Worm (Caenorhabditis elegans): ENCODE data around the gene Y25C1A.13.

Gene Y25C1A.13

DNA sequence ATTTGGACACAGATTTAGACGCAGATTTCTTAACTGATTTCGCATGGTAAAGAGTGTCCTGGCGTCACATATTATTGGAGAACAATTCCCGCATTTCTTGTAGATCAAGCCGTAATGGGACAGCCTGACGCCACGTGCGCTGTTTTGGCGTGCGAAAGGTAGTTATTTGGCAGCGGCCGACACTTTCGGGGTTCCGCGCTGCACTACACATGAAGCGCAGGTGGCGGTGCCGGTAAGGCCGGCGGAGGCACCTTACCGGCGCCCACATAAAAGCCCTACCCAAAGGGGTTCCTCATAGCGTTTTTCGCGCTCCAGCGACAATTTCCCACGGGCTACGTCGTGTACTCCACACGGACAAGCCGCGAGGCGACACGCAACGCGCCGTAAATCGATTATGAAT is 948 bp downstream of the Y25C1A.13 start (continued):
- no peak for TF ChIP-seq T26A5.8 (tag; optimal IDR thresholded peaks at IDR 0.05)
- no peak for TF ChIP-seq C17E4.6 (GFP tag; IDR thresholded peaks at IDR 0.05)
- TF ChIP-seq die-1 (tag; optimal IDR thresholded peaks at IDR 0.05), result no peak
- no peak for TF ChIP-seq hsf-1 (GFP tag; IDR thresholded peaks at IDR 0.05)
- TF ChIP-seq nhr-90 (tag; optimal IDR thresholded peaks at IDR 0.05), result no peak
- TF ChIP-seq attf-3 (GFP tag; conservative IDR thresholded peaks at IDR 0.05), result 0 out of 2 replicates have a peak, but pooled peaks have one; percentile 7
- TF ChIP-seq snpc-1.1 (tag; optimal IDR thresholded peaks at IDR 0.05; ENCODE audit: insufficient read depth), result peak; percentile 60
- no peak for TF ChIP-seq egl-44 (GFP tag; IDR thresholded peaks at IDR 0.05)
- TF ChIP-seq tbp1 (GFP tag; optimal IDR thresholded peaks at IDR 0.05), result no peak
- peak; percentile 10; the same call in 1 of the 2 replicates for TF ChIP-seq hmg-1.2 (GFP tag; IDR thresholded peaks at IDR 0.05)
- no peak for TF ChIP-seq madf-10 (tag; optimal IDR thresholded peaks at IDR 0.05)
- no peak for TF ChIP-seq ZK185.1 (tag; optimal IDR thresholded peaks at IDR 0.05; ENCODE audit: poor library complexity, severe bottlenecking)
- no peak for TF ChIP-seq nfya-2 (GFP tag; IDR thresholded peaks at IDR 0.05)
- TF ChIP-seq him-1 (tag; optimal IDR thresholded peaks at IDR 0.05), result no peak
- no peak for TF ChIP-seq pbrm-1 (GFP tag; IDR thresholded peaks at IDR 0.05)
- no peak for TF ChIP-seq lir-1 (GFP tag; conservative IDR thresholded peaks at IDR 0.05)
- TF ChIP-seq rcor-1 (GFP tag; IDR thresholded peaks at IDR 0.05), result no peak

DNA sequence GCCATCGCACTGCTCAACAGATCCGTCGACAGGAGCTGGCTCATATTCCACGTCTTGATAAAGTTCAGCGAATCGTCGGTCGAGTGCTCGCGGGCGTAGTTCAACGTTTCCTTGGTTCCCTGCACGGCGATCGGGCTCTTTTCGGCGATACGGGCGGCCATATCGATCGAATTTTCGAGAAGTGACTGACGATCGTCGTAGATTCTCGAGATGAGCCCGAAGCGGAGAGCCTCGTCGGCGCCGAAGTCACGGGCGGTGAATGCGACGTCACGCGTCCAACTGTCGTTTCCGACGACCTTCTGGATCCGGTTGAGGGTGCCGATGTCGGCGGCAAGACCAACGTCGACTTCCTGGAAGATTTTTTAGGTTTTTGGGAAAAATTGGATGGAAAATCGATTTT is 1.5 kb downstream of the Y25C1A.13 start:
- TF ChIP-seq attf-3 (GFP tag; conservative IDR thresholded peaks at IDR 0.05) (no peak), lin-40 (tag; optimal IDR thresholded peaks at IDR 0.05) (no peak), dox-1 (GFP tag; IDR thresholded peaks at IDR 0.05) (0 out of 2 replicates have a peak, but pooled peaks have one; percentile 12), F39B2.1 (GFP tag; IDR thresholded peaks at IDR 0.05) (no peak), ZK185.1 (tag; optimal IDR thresholded peaks at IDR 0.05; ENCODE audit: poor library complexity, severe bottlenecking) (no peak), B0035.1 (tag; optimal IDR thresholded peaks at IDR 0.05) (no peak), nfya-2 (GFP tag; IDR thresholded peaks at IDR 0.05) (no peak), fkh-3 (tag; optimal IDR thresholded peaks at IDR 0.05) (no peak), zfh-2 (GFP tag; conservative IDR thresholded peaks at IDR 0.05) (peak; percentile 55; the same call in 1 of the 2 replicates)

DNA sequence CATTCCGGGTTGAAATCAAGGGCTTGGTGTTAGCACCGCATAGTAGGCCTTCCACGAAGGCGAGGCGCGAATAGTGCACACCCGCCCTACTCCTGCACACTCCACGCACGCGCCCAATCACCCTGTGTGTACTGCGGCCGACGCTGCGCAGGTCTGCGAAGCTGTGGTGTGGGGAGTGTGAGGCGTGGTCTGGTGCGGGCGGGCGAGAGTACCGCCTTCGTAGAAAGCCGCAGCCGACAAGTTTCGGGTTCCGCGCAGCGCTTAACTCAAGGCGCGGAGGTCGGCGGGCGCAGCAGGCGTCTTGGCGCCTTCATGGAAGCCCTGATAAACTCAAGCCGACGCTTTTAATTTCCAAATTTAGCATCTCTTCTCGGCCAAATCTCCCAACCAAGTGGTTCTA is 2.9 kb downstream of the Y25C1A.13 start:
- TF ChIP-seq mxl-1 (tag; optimal IDR thresholded peaks at IDR 0.05) (no peak), aptf-2 (GFP tag; conservative IDR thresholded peaks at IDR 0.05) (no peak), snpc-1.1 (tag; optimal IDR thresholded peaks at IDR 0.05; ENCODE audit: insufficient read depth) (peak; percentile 59), pha-4 (tag; optimal IDR thresholded peaks at IDR 0.05) (no peak), dpl-1 (GFP tag; optimal IDR thresholded peaks at IDR 0.05) (no peak), chd-7 (tag; optimal IDR thresholded peaks at IDR 0.05) (peak; percentile 7), B0035.1 (tag; optimal IDR thresholded peaks at IDR 0.05) (no peak), nhr-27 (tag; optimal IDR thresholded peaks at IDR 0.05) (no peak), nhr-120 (GFP tag; IDR thresholded peaks at IDR 0.05) (no peak), zfh-2 (GFP tag; conservative IDR thresholded peaks at IDR 0.05) (peak; percentile 93), ceh-58 (GFP tag; IDR thresholded peaks at IDR 0.05) (no peak), F37B4.10 (GFP tag; IDR thresholded peaks at IDR 0.05) (no peak), lsy-27 (tag; optimal IDR thresholded peaks at IDR 0.05; ENCODE audit: borderline replicate concordance, insufficient read depth) (no peak), snpc-4 (GFP tag; optimal IDR thresholded peaks at IDR 0.05) (no peak), snpc-4 (tag; optimal IDR thresholded peaks at IDR 0.05) (peak in 3 of 4 experiments; percentile 51 to 81 (median 58)), rec-8 (tag; optimal IDR thresholded peaks at IDR 0.05) (no peak), egrh-3 (GFP tag; IDR thresholded peaks at IDR 0.05) (peak; percentile 84), lsl-1 (GFP tag; optimal IDR thresholded peaks at IDR 0.05) (no peak)

Measured in whole organism, young adult.